Worm (Caenorhabditis elegans) whole organism, young adult: ENCODE data around the gene F53B7.4.

Source experiments
- B0336.3 ChIP-seq: fragments of 200-800 bp; sonication (Bioruptor generic); IDR thresholded peaks from 2 replicates; pipeline ENCODE4 v1.3.6; 2022; ENCODE audit warnings: missing genetic modification characterization, missing compliant biosample characterization
- D2030.7 ChIP-seq: fragments of 200-800 bp; sonication (Bioruptor generic); IDR thresholded peaks from 2 replicates; pipeline ENCODE4 v1.3.6; 2022; ENCODE audit warnings: missing genetic modification reagents, missing genetic modification characterization, missing compliant biosample characterization
- F33H1.4 ChIP-seq: fragments of 200-800 bp; sonication (Bioruptor generic); IDR thresholded peaks from 2 replicates; pipeline ENCODE4 v1.3.6; 2022; ENCODE audit warnings: missing genetic modification reagents, missing genetic modification characterization, missing compliant biosample characterization
- F49E8.2 ChIP-seq: sonication (generic microtip); optimal IDR thresholded peaks from 3 replicates; lab custom pipeline; 2017; ENCODE audit warnings: missing genetic modification characterization, mild to moderate bottlenecking, missing compliant biosample characterization, antibody characterized with exemption, moderate library complexity; ENCODE audit not compliant: insufficient read depth
- F52B5.7 ChIP-seq: sonication (generic microtip); optimal IDR thresholded peaks from 2 replicates; lab custom pipeline; 2016; ENCODE audit warnings: mild to moderate bottlenecking, missing genetic modification characterization, missing compliant biosample characterization
- F57A8.1 ChIP-seq: fragments of 200-800 bp; sonication (Bioruptor generic); optimal IDR thresholded peaks from 2 replicates; lab custom pipeline; 2018; ENCODE audit warnings: mild to moderate bottlenecking, missing genetic modification characterization, moderate library complexity, missing compliant biosample characterization
- K11D2.4 ChIP-seq: fragments of 200-800 bp; sonication (Bioruptor generic); IDR thresholded peaks from 2 replicates; pipeline ENCODE4 v1.3.6; 2022; ENCODE audit warnings: missing genetic modification reagents, missing genetic modification characterization, missing compliant biosample characterization
- T07F8.4 ChIP-seq: sonication (generic microtip); optimal IDR thresholded peaks from 2 replicates; lab custom pipeline; 2016; ENCODE audit warnings: mild to moderate bottlenecking, missing genetic modification characterization, moderate library complexity, missing compliant biosample characterization
- Y56A3A.18 ChIP-seq: fragments of 200-800 bp; sonication (Bioruptor generic); IDR thresholded peaks from 2 replicates; pipeline ENCODE4 v1.3.6; 2022; ENCODE audit warnings: missing genetic modification reagents, missing genetic modification characterization, missing compliant biosample characterization
- Y95B8A.8 ChIP-seq: fragments of 200-800 bp; sonication (Bioruptor generic); IDR thresholded peaks from 2 replicates; pipeline ENCODE4 v1.3.6; 2022; ENCODE audit warnings: missing genetic modification reagents, missing genetic modification characterization, missing compliant biosample characterization
- ama-1 ChIP-seq, 3 experiments: fragments of 150-350 bp in 1 of 3; sonication (generic microtip) in 2 of 3; optimal IDR thresholded peaks; 2 replicates each; lab custom pipeline; 2014 to 2018; ENCODE audit warnings: missing biosample characterization in 2 of 3, missing genetic modification characterization in 2 of 3, missing genetic modification reagents in 2 of 3
- aptf-2 ChIP-seq: fragments of 200-800 bp; sonication (Bioruptor generic); conservative IDR thresholded peaks from 2 replicates; pipeline ENCODE4 v1.3.6; 2022; ENCODE audit warnings: missing genetic modification reagents, missing genetic modification characterization, missing compliant biosample characterization
- athp-1 ChIP-seq: sonication (generic microtip); optimal IDR thresholded peaks from 2 replicates; lab custom pipeline; 2017; ENCODE audit warnings: mild to moderate bottlenecking, missing genetic modification characterization, missing compliant biosample characterization
- bed-1 ChIP-seq: fragments of 200-800 bp; sonication (Bioruptor generic); IDR thresholded peaks from 2 replicates; pipeline ENCODE4 v1.3.6; 2022; ENCODE audit warnings: missing genetic modification reagents, missing genetic modification characterization, missing compliant biosample characterization
- cebp-1 ChIP-seq, 2 experiments: fragments of 200-800 bp in 1 of 2; sonication (Bioruptor generic) in 1 of 2; sonication (generic microtip) in 1 of 2; IDR thresholded peaks in 1 of 2; optimal IDR thresholded peaks in 1 of 2; 2 replicates each; pipeline versions ENCODE4 v1.3.6 to Lab custom; 2017 to 2022; ENCODE audit warnings: missing compliant biosample characterization in 2 of 2, missing genetic modification characterization in 2 of 2, mild to moderate bottlenecking in 1 of 2, missing genetic modification reagents in 1 of 2, moderate library complexity in 1 of 2
- ceh-79 ChIP-seq: sonication (generic microtip); optimal IDR thresholded peaks from 2 replicates; lab custom pipeline; 2017; ENCODE audit warnings: mild to moderate bottlenecking, missing genetic modification characterization, missing compliant biosample characterization
- chd-7 ChIP-seq: sonication (generic microtip); optimal IDR thresholded peaks from 2 replicates; lab custom pipeline; 2016; ENCODE audit warnings: mild to moderate bottlenecking, missing genetic modification characterization, moderate library complexity, missing compliant biosample characterization
- die-1 ChIP-seq: sonication (generic microtip); optimal IDR thresholded peaks from 2 replicates; lab custom pipeline; 2016; ENCODE audit warnings: missing genotype, mild to moderate bottlenecking, missing genetic modification characterization, missing compliant biosample characterization
- dox-1 ChIP-seq: fragments of 200-800 bp; sonication (Bioruptor generic); IDR thresholded peaks from 2 replicates; pipeline ENCODE4 v1.3.6; 2022; ENCODE audit warnings: missing genetic modification reagents, missing genetic modification characterization, missing compliant biosample characterization
- ekl-4 ChIP-seq: fragments of 200-800 bp; sonication (Bioruptor generic); IDR thresholded peaks from 2 replicates; pipeline ENCODE4 v1.3.6; 2022; ENCODE audit warnings: missing genetic modification reagents, missing genetic modification characterization, missing compliant biosample characterization
- ets-4 ChIP-seq: fragments of 200-800 bp; sonication (Bioruptor generic); optimal IDR thresholded peaks from 2 replicates; lab custom pipeline; 2018; ENCODE audit warnings: mild to moderate bottlenecking, missing genetic modification characterization, missing compliant biosample characterization
- gei-17 ChIP-seq: fragments of 200-800 bp; sonication (Bioruptor generic); optimal IDR thresholded peaks from 2 replicates; lab custom pipeline; 2018; ENCODE audit warnings: mild to moderate bottlenecking, missing genetic modification characterization, missing compliant biosample characterization
- hrde-1 ChIP-seq: sonication (generic microtip); optimal IDR thresholded peaks from 2 replicates; lab custom pipeline; 2016; ENCODE audit warnings: missing genetic modification characterization, mild to moderate bottlenecking, missing compliant biosample characterization, moderate library complexity, missing genotype, missing genetic modification reagents, borderline replicate concordance
- let-526 ChIP-seq: fragments of 200-800 bp; sonication (Bioruptor generic); IDR thresholded peaks from 2 replicates; pipeline ENCODE4 v1.3.6; 2022; ENCODE audit warnings: missing genetic modification reagents, missing genetic modification characterization, missing compliant biosample characterization
- let-607 ChIP-seq, 2 experiments: fragments of 200-800 bp in 1 of 2; sonication (Bioruptor generic) in 1 of 2; sonication (generic microtip) in 1 of 2; optimal IDR thresholded peaks; 2 replicates each; lab custom pipeline; 2016 to 2018; ENCODE audit warnings: mild to moderate bottlenecking in 2 of 2, missing compliant biosample characterization in 2 of 2, missing genetic modification characterization in 2 of 2, moderate library complexity in 2 of 2, missing genotype in 1 of 2
- lin-35 ChIP-seq, 3 experiments: fragments of 150-350 bp in 2 of 3; sonication (generic microtip) in 1 of 3; optimal IDR thresholded peaks; 2 replicates each; lab custom pipeline; 2014 to 2018; ENCODE audit warnings: missing biosample characterization in 3 of 3, missing genetic modification characterization in 3 of 3, missing genetic modification reagents in 3 of 3
- madf-3 ChIP-seq: fragments of 200-800 bp; sonication (Bioruptor generic); IDR thresholded peaks from 2 replicates; pipeline ENCODE4 v1.3.6; 2022; ENCODE audit warnings: missing genetic modification reagents, missing genetic modification characterization, missing compliant biosample characterization
- madf-6 ChIP-seq: fragments of 200-800 bp; sonication (Bioruptor generic); IDR thresholded peaks from 2 replicates; pipeline ENCODE4 v1.3.6; 2022; ENCODE audit warnings: missing genetic modification reagents, missing genetic modification characterization, missing compliant biosample characterization
- mcd-1 ChIP-seq: fragments of 200-800 bp; sonication (Bioruptor generic); IDR thresholded peaks from 2 replicates; pipeline ENCODE4 v1.3.6; 2022; ENCODE audit warnings: missing genetic modification reagents, missing genetic modification characterization, missing compliant biosample characterization
- nfya-2 ChIP-seq: fragments of 200-800 bp; sonication (Bioruptor generic); IDR thresholded peaks from 2 replicates; pipeline ENCODE4 v1.3.6; 2022; ENCODE audit warnings: missing genetic modification reagents, missing genetic modification characterization, missing compliant biosample characterization
- nhr-80 ChIP-seq: sonication (generic microtip); optimal IDR thresholded peaks from 2 replicates; lab custom pipeline; 2016; ENCODE audit warnings: missing genetic modification characterization, missing compliant biosample characterization
- nhr-90 ChIP-seq: sonication (generic microtip); optimal IDR thresholded peaks from 2 replicates; lab custom pipeline; 2016; ENCODE audit warnings: missing genotype, mild to moderate bottlenecking, missing genetic modification characterization, missing compliant biosample characterization
- repo-1 ChIP-seq: sonication (generic microtip); optimal IDR thresholded peaks from 2 replicates; lab custom pipeline; 2017; ENCODE audit warnings: mild to moderate bottlenecking, missing genetic modification characterization, missing compliant biosample characterization
- somi-1 ChIP-seq: fragments of 200-800 bp; sonication (Bioruptor generic); optimal IDR thresholded peaks from 2 replicates; lab custom pipeline; 2018; ENCODE audit warnings: mild to moderate bottlenecking, missing genetic modification characterization, missing compliant biosample characterization
- tbp1 ChIP-seq: fragments of 200-800 bp; sonication (Bioruptor generic); optimal IDR thresholded peaks from 2 replicates; lab custom pipeline; 2018; ENCODE audit warnings: mild to moderate bottlenecking, missing genetic modification characterization, missing compliant biosample characterization
- ztf-18 ChIP-seq: sonication (generic microtip); optimal IDR thresholded peaks from 2 replicates; lab custom pipeline; 2016; ENCODE audit warnings: missing genotype, mild to moderate bottlenecking, missing genetic modification characterization, missing compliant biosample characterization
- ztf-26 ChIP-seq: sonication (generic microtip); optimal IDR thresholded peaks from 2 replicates; lab custom pipeline; 2017; ENCODE audit warnings: missing genetic modification characterization, missing compliant biosample characterization
- ztf-6 ChIP-seq: fragments of 200-800 bp; sonication (Bioruptor generic); IDR thresholded peaks from 2 replicates; pipeline ENCODE4 v1.3.6; 2022; ENCODE audit warnings: missing genetic modification reagents, missing genetic modification characterization, missing compliant biosample characterization

The F53B7.4 gene

DNA sequence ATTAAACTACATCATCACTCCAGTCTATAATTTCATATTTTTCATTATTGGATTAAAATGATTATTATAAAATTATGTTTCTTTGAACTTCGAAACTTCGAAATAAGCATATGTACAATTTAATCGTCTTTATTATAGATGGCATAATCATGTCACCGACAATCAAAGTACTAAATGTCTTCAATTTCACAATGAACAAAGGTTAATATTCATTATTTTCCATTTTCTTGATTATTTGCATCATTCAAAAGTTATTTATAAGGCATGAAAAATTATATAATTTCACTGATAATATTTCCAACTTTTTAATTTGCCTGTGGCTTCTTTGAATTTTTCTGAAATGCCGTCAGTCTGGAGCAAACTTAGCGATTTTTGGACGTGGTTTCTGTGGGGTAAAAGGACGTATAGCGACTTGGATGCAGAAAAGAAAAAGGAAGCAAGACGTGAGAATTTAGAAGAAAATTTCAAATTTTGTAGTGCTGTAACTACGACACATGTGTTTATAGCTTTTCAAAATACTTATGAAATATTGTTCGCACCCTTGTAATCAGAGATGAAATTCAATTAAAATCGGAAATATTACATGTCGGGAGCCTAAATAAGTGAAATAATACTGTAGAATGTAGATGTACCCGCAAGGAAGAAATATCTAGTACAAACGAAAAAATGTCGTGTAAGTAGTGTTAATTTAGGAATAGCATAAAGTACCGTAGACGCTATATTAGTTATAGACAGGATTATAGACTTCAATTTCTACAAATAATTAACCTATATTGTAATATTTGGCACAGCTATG lies 46.5 kb downstream of the F53B7.4 start, which contains the start of gene F17C11.13:
F17C11.13 (plus strand) TSS at position 243 of the 796 bp plus-strand sequence.
- TF ChIP-seq ets-4 = no peak
- TF ChIP-seq nhr-80 = peak; percentile 29

DNA sequence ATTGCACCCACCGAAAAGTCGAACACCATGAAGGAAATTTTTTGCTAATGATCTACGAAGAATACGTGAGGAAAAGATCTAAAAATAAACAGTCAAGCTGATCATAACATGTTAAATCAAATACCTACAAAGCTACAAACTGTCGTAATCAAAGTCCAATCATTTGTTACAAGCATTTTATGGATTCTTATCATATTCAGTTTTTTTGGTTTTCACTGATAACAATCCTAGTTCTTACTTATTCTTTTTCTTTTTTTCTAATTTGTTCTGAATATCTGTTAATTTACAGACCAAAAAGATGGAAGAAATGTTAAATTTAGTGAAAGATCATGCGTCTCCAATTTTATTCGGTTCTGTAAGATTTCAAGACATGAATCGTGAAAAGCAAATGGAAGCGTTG lies 47.5 kb downstream of the F53B7.4 start, which contains the start of gene F17C11.6:
F17C11.6 (plus strand) TSS at position 290 of the 400 bp plus-strand sequence.
- TF ChIP-seq nhr-80 (peak; percentile 14), tbp1 (GFP tag; lab: Kevin White, UChicago) (no peak)

DNA sequence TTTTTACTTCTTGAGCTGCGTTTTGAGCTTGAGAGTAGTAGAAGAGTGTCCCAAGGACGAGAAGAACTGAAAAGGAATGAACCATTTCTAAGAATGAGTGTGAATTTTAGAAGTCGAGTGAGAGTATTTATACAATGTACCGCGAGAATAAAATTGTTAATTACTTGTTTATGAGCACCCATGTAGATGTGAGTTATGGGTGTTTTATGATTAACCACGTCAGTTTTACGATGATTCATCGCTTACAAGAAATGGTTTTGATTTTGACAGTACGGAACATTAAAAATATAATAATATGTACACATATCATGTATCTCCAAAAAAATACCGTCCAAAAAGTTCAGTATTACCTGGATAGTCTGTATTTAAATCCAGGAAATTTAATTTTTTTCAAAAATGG lies 48.0 kb downstream of the F53B7.4 start, which contains the start of gene clec-221:
clec-221 (minus strand) TSS at position 101 of the 400 bp plus-strand sequence.
- TF ChIP-seq hrde-1 (tag; lab: Kevin White, UChicago) (no peak), lin-35 (GFP tag; optimal IDR thresholded peaks at IDR 0.05; lab: Kevin White, UChicago) (peak in 1 of 3 experiments; percentile 22)

DNA sequence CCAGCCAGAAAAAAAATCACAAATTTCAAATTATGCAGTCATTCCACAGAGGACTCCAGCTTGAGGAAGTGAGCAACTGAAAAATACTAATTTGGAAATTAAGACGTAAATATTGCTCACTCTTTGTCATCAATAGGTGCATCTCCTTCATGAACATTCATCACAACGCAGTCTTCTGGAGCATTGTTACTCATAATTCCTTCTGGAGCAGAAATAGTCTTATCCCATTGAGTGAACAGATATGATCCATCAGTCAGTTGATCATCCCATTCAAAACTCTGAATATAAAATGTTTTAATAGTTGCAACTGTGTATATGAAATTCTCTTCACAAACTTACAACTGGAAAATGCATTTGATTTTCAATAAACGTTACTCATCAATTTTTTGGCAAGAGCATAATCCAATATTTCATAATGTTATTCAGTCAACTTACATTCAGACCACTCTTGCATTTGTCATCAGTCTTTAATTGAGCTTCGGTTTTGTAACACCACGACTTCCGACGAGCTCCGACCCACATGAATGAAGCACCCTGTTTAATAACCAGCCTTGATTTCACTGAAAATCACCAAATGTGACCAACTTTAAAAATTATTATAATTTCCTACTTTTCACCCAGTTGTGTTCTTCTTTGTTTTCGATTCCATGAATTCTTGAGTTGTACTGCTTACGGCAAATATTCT lies 48.7 kb downstream of the F53B7.4 start:
- TF ChIP-seq lin-35 (GFP tag; optimal IDR thresholded peaks at IDR 0.05; lab: Kevin White, UChicago) = peak in 1 of 3 experiments; percentile 65
- peak; percentile 56; the same call in 1 of the 2 replicates for TF ChIP-seq madf-3 (GFP tag; lab: Robert Waterston, UW)
- no peak for TF ChIP-seq Y95B8A.8 (GFP tag; lab: Robert Waterston, UW)
- peak; percentile 91 for TF ChIP-seq repo-1 (tag; lab: Kevin White, UChicago)
- TF ChIP-seq aptf-2 = no peak
- peak; percentile 43 for TF ChIP-seq gei-17 (GFP tag; lab: Kevin White, UChicago)
- peak; percentile 53 for TF ChIP-seq ztf-26 (tag; lab: Kevin White, UChicago)
- TF ChIP-seq B0336.3 = peak; percentile 82
- no peak for TF ChIP-seq F49E8.2 (tag; lab: Kevin White, UChicago)
- TF ChIP-seq madf-6 (GFP tag; lab: Robert Waterston, UW) = peak; percentile 28; the same call in 1 of the 2 replicates
- TF ChIP-seq K11D2.4 (GFP tag; lab: Robert Waterston, UW) = peak; percentile 47
- TF ChIP-seq let-607 (tag; optimal IDR thresholded peaks at IDR 0.05; lab: Kevin White, UChicago) = peak in 1 of 2 experiments; percentile 7
- peak; percentile 21 for TF ChIP-seq F52B5.7 (tag; lab: Kevin White, UChicago)
- TF ChIP-seq chd-7 (tag; lab: Kevin White, UChicago) = no peak
- no peak for TF ChIP-seq die-1 (tag; lab: Kevin White, UChicago)
- TF ChIP-seq T07F8.4 (tag; lab: Kevin White, UChicago) = no peak
- TF ChIP-seq D2030.7 (GFP tag; lab: Robert Waterston, UW) = no peak
- no peak for TF ChIP-seq ceh-79 (tag; lab: Kevin White, UChicago)
- no peak for TF ChIP-seq ztf-18 (tag; lab: Kevin White, UChicago)
- TF ChIP-seq ama-1 (optimal IDR thresholded peaks at IDR 0.05; lab: Kevin White, UChicago) = peak; percentile 79
- peak in 1 of 2 experiments; percentile 33 for TF ChIP-seq ama-1 (GFP tag; optimal IDR thresholded peaks at IDR 0.05; lab: Kevin White, UChicago)
- TF ChIP-seq F33H1.4 (GFP tag; lab: Robert Waterston, UW) = no peak
- TF ChIP-seq Y56A3A.18 = peak; percentile 75; the same call in 1 of the 2 replicates
- 0 out of 2 replicates have a peak, but pooled peaks have one; percentile 10 for TF ChIP-seq mcd-1
- peak; percentile 76 for TF ChIP-seq somi-1 (GFP tag; lab: Kevin White, UChicago)
- no peak for TF ChIP-seq ztf-6 (GFP tag; lab: Robert Waterston, UW)
- TF ChIP-seq athp-1 (tag; lab: Kevin White, UChicago) = peak; percentile 40
- TF ChIP-seq F57A8.1 (GFP tag; lab: Kevin White, UChicago) = no peak
- TF ChIP-seq ekl-4 (GFP tag; lab: Robert Waterston, UW) = peak; percentile 70
- 0 out of 2 replicates have a peak, but pooled peaks have one; percentile 18 for TF ChIP-seq bed-1
- no peak for TF ChIP-seq nfya-2 (GFP tag; lab: Robert Waterston, UW)
- peak; percentile 30 for TF ChIP-seq nhr-90 (tag; lab: Kevin White, UChicago)
- TF ChIP-seq let-526 = 0 out of 2 replicates have a peak, but pooled peaks have one; percentile 19
- TF ChIP-seq dox-1 (GFP tag; lab: Robert Waterston, UW) = peak; percentile 45; the same call in 1 of the 2 replicates
- TF ChIP-seq cebp-1 (GFP tag; IDR thresholded peaks at IDR 0.05; lab: Robert Waterston, UW) = no peak
- TF ChIP-seq cebp-1 (tag; optimal IDR thresholded peaks at IDR 0.05; lab: Kevin White, UChicago) = peak; percentile 78
